Fruit fly (Drosophila melanogaster) whole organism, pupa: ENCODE measurements around the gene CG10013.

ENCODE experiments used
- CG13204 ChIP-seq: fragments of 200-800 bp; sonication (Bioruptor generic); optimal IDR thresholded peaks from 2 replicates; lab custom pipeline; 2018; ENCODE audit warnings: missing biosample characterization, mild to moderate bottlenecking, missing genetic modification characterization, moderate library complexity
- CG4496 ChIP-seq: fragments of 200-800 bp; sonication (Bioruptor generic); IDR thresholded peaks from 3 replicates; pipeline ENCODE4 v1.3.6; 2022; ENCODE audit warnings: missing biosample characterization, missing genetic modification characterization
- rn ChIP-seq: fragments of 200-800 bp; sonication (Bioruptor generic); IDR thresholded peaks from 2 replicates; pipeline ENCODE4 v1.3.6; 2022; ENCODE audit warnings: missing biosample characterization, missing genetic modification characterization

- TF ChIP-seq CG4496 (GFP tag; lab: Robert Waterston, UW) (no peak), CG13204 (no peak), rn (no peak)
Measured at dm6 chr3R:12347659-12348058, 24.3 kb downstream of the CG10013 start.
